Worm (Caenorhabditis elegans) whole organism, L4 larva: ENCODE results near the gene kqt-2.

Experiments used
- F49E8.2 ChIP-seq: sonication (generic microtip); optimal IDR thresholded peaks from 2 replicates; lab custom pipeline; 2016; ENCODE audit warnings: missing compliant biosample characterization, mild to moderate bottlenecking, missing genetic modification characterization, borderline replicate concordance
- ama-1 ChIP-seq: fragments of 150-350 bp; optimal IDR thresholded peaks from 2 replicates; lab custom pipeline; 2014; ENCODE audit warnings: inconsistent platforms, mixed read lengths
- ces-1 ChIP-seq: fragments of 150-350 bp; sonication (generic microtip); optimal IDR thresholded peaks from 4 replicates; lab custom pipeline; 2014; ENCODE audit warnings: missing biosample characterization, missing genetic modification reagents, missing genetic modification characterization
- lin-39 ChIP-seq: fragments of 150-350 bp; optimal IDR thresholded peaks from 2 replicates; lab custom pipeline; 2014; ENCODE audit warnings: missing biosample characterization, missing genetic modification reagents, missing genetic modification characterization
- zag-1 ChIP-seq: fragments of 150-350 bp; optimal IDR thresholded peaks from 2 replicates; lab custom pipeline; 2014; ENCODE audit warnings: missing biosample characterization, missing genetic modification characterization
- zfp-2 ChIP-seq: sonication (generic microtip); optimal IDR thresholded peaks from 2 replicates; lab custom pipeline; 2016; ENCODE audit warnings: mild to moderate bottlenecking, missing genetic modification characterization, missing compliant biosample characterization

ce11 chrX:8284003-8284402 is 37.8 kb upstream of the kqt-2 start:
- TF ChIP-seq ama-1 (lab: Kevin White, UChicago): no peak
- TF ChIP-seq F49E8.2 (tag; lab: Kevin White, UChicago): no peak
- TF ChIP-seq zag-1: no peak
- no peak for TF ChIP-seq zfp-2 (tag; lab: Kevin White, UChicago)
- no peak for TF ChIP-seq lin-39 (tag; lab: Kevin White, UChicago)
- no peak for TF ChIP-seq ces-1
